Worm (Caenorhabditis elegans): ENCODE data around the gene C16C8.8.

ce11 chrII:3447906-3448305 lies 13.6 kb downstream of the C16C8.8 start, which contains the start of gene C16C8.21:
- TF ChIP-seq ztf-11 (tag; optimal IDR thresholded peaks at IDR 0.05) (no peak), M03D4.4 (tag; optimal IDR thresholded peaks at IDR 0.05) (no peak), sptf-1 (tag; optimal IDR thresholded peaks at IDR 0.05) (no peak), elt-1 (tag; optimal IDR thresholded peaks at IDR 0.05; ENCODE audit: borderline replicate concordance, insufficient read depth) (no peak), lin-13 (tag; optimal IDR thresholded peaks at IDR 0.05) (no peak), nhr-237 (tag; optimal IDR thresholded peaks at IDR 0.05) (no peak), unc-62 (GFP tag; optimal IDR thresholded peaks at IDR 0.05) (no peak), pha-4 (tag; optimal IDR thresholded peaks at IDR 0.05) (no peak), lsy-2 (tag; optimal IDR thresholded peaks at IDR 0.05) (no peak), nhr-12 (tag; optimal IDR thresholded peaks at IDR 0.05) (no peak), nhr-76 (tag; optimal IDR thresholded peaks at IDR 0.05) (no peak)
